Fruit fly (Drosophila melanogaster) whole organism, embryonic: ENCODE results near the gene CG7071.

ENCODE experiments used
- Adf1 ChIP-seq: fragments of 200-800 bp; sonication (Bioruptor generic); IDR thresholded peaks from 2 replicates; pipeline ENCODE4 v1.3.6; 2022; ENCODE audit warnings: missing biosample characterization, missing genetic modification characterization
- CG11456 ChIP-seq: fragments of 200-800 bp; sonication (Bioruptor generic); IDR thresholded peaks from 3 replicates; pipeline ENCODE4 v1.3.6; 2022; ENCODE audit warnings: missing biosample characterization, missing genetic modification characterization
- CG12071 ChIP-seq: fragments of 200-800 bp; sonication (Bioruptor generic); optimal IDR thresholded peaks from 3 replicates; lab custom pipeline; 2018; ENCODE audit warnings: missing biosample characterization, mild to moderate bottlenecking, missing genetic modification characterization
- CG12104 ChIP-seq: fragments of 200-800 bp; sonication (Bioruptor generic); optimal IDR thresholded peaks from 3 replicates; lab custom pipeline; 2016; ENCODE audit warnings: missing biosample characterization, missing genetic modification characterization
- CG1233 ChIP-seq: fragments of 200-800 bp; sonication (Bioruptor generic); optimal IDR thresholded peaks from 4 replicates; lab custom pipeline; 2018; ENCODE audit warnings: missing biosample characterization, mild to moderate bottlenecking, missing genetic modification characterization
- CG12391 ChIP-seq: fragments of 200-800 bp; sonication (Bioruptor generic); optimal IDR thresholded peaks from 3 replicates; lab custom pipeline; 2018; ENCODE audit warnings: missing biosample characterization, mild to moderate bottlenecking, missing genetic modification characterization, moderate library complexity
- CG13424 ChIP-seq: fragments of 200-800 bp; sonication (Bioruptor generic); optimal IDR thresholded peaks from 2 replicates; lab custom pipeline; 2019; ENCODE audit warnings: missing biosample characterization, mild to moderate bottlenecking, missing genetic modification characterization, moderate library complexity
- CG14014 ChIP-seq: fragments of 200-800 bp; sonication (Bioruptor generic); IDR thresholded peaks from 2 replicates; pipeline ENCODE4 v1.3.6; 2022; ENCODE audit warnings: missing biosample characterization, missing genetic modification characterization
- CG14710 ChIP-seq: fragments of 200-800 bp; sonication (Bioruptor generic); optimal IDR thresholded peaks from 3 replicates; lab custom pipeline; 2019; ENCODE audit warnings: missing biosample characterization, mild to moderate bottlenecking, missing genetic modification characterization, moderate library complexity
- CG15269 ChIP-seq: fragments of 200-800 bp; sonication (Bioruptor generic); optimal IDR thresholded peaks from 2 replicates; lab custom pipeline; 2018; ENCODE audit warnings: missing biosample characterization, mild to moderate bottlenecking, missing genetic modification characterization, moderate library complexity
- CG16779 ChIP-seq: fragments of 200-800 bp; sonication (Bioruptor generic); IDR thresholded peaks from 2 replicates; pipeline ENCODE4 v1.3.6; 2022; ENCODE audit warnings: missing biosample characterization, missing genetic modification characterization
- CG16815 ChIP-seq: fragments of 200-800 bp; sonication (Bioruptor generic); optimal IDR thresholded peaks from 3 replicates; lab custom pipeline; 2017; ENCODE audit warnings: missing biosample characterization, mild to moderate bottlenecking, missing genetic modification characterization
- CG18262 ChIP-seq: fragments of 200-800 bp; optimal IDR thresholded peaks from 3 replicates; lab custom pipeline; 2019; ENCODE audit warnings: missing biosample characterization, mild to moderate bottlenecking, missing genetic modification characterization, moderate library complexity
- CG18599 ChIP-seq: fragments of 200-800 bp; sonication (Bioruptor generic); optimal IDR thresholded peaks from 3 replicates; lab custom pipeline; 2017; ENCODE audit warnings: missing biosample characterization, missing genetic modification characterization, mild to moderate bottlenecking, moderate library complexity, missing genetic modification reagents
- CG3065 ChIP-seq: fragments of 200-800 bp; sonication (Bioruptor generic); optimal IDR thresholded peaks from 2 replicates; lab custom pipeline; 2016; ENCODE audit warnings: missing biosample characterization, missing genetic modification characterization
- CG33213 ChIP-seq: fragments of 200-800 bp; sonication (Bioruptor generic); optimal IDR thresholded peaks from 3 replicates; lab custom pipeline; 2016; ENCODE audit warnings: missing biosample characterization, missing genetic modification characterization
- CG4820 ChIP-seq: fragments of 200-800 bp; sonication (Bioruptor generic); optimal IDR thresholded peaks from 3 replicates; lab custom pipeline; 2016; ENCODE audit warnings: missing biosample characterization, missing genetic modification characterization
- CG7963 ChIP-seq: fragments of 200-800 bp; sonication (Bioruptor generic); IDR thresholded peaks from 3 replicates; pipeline ENCODE4 v1.3.6; 2022; ENCODE audit warnings: missing biosample characterization, missing genetic modification characterization; ENCODE audit not compliant: partially characterized antibody
- CkIIα-i1 ChIP-seq: fragments of 200-800 bp; sonication (Bioruptor generic); IDR thresholded peaks from 2 replicates; pipeline ENCODE4 v1.3.6; 2022; ENCODE audit warnings: missing biosample characterization, missing genetic modification characterization
- HLHmδ ChIP-seq: fragments of 200-800 bp; sonication (Bioruptor generic); optimal IDR thresholded peaks from 2 replicates; lab custom pipeline; 2018; ENCODE audit warnings: missing biosample characterization, mild to moderate bottlenecking, missing genetic modification characterization, moderate library complexity
- Hey ChIP-seq: fragments of 200-800 bp; sonication (Bioruptor generic); optimal IDR thresholded peaks from 3 replicates; lab custom pipeline; 2018; ENCODE audit warnings: missing biosample characterization, mild to moderate bottlenecking, missing genetic modification characterization
- Hmx ChIP-seq: fragments of 200-800 bp; sonication (Bioruptor generic); optimal IDR thresholded peaks from 2 replicates; lab custom pipeline; 2016; ENCODE audit warnings: missing biosample characterization, missing genetic modification characterization
- Hr78 ChIP-seq, 2 experiments: fragments of 200-800 bp in 1 of 2; fragments of >200 bp in 1 of 2; sonication (Bioruptor generic) in 1 of 2; optimal IDR thresholded peaks; 2 replicates each; lab custom pipeline; 2017 to 2019; ENCODE audit warnings: missing biosample characterization in 2 of 2, missing genetic modification characterization in 2 of 2, mild to moderate bottlenecking in 1 of 2, moderate library complexity in 1 of 2
- Ptx1 ChIP-seq: fragments of 200-800 bp; sonication (Bioruptor generic); IDR thresholded peaks from 2 replicates; pipeline ENCODE4 v1.3.6; 2022; ENCODE audit warnings: missing biosample characterization, missing genetic modification characterization
- Sry-β ChIP-seq: fragments of 200-800 bp; sonication (Bioruptor generic); optimal IDR thresholded peaks from 2 replicates; lab custom pipeline; 2018; ENCODE audit warnings: missing biosample characterization, mild to moderate bottlenecking, missing genetic modification characterization, moderate library complexity
- Stat92E ChIP-seq, 3 experiments: fragments of >200 bp in 2 of 3; fragments of 200-800 bp in 1 of 3; sonication (Bioruptor generic) in 1 of 3; optimal IDR thresholded peaks; 2 replicates each; lab custom pipeline; 2017 to 2019; ENCODE audit warnings: missing biosample characterization in 3 of 3, missing genetic modification characterization in 3 of 3, mild to moderate bottlenecking in 1 of 3, moderate library complexity in 1 of 3
- Taf1 ChIP-seq: fragments of 200-800 bp; sonication (Bioruptor generic); IDR thresholded peaks from 2 replicates; pipeline ENCODE4 v1.3.6; 2022; ENCODE audit warnings: missing biosample characterization, missing genetic modification characterization
- ash1 ChIP-seq: fragments of 200-800 bp; sonication (Bioruptor generic); optimal IDR thresholded peaks from 2 replicates; lab custom pipeline; 2018; ENCODE audit warnings: missing biosample characterization, mild to moderate bottlenecking, missing genetic modification characterization
- btn ChIP-seq: fragments of 200-800 bp; sonication (Bioruptor generic); optimal IDR thresholded peaks from 2 replicates; lab custom pipeline; 2016; ENCODE audit warnings: missing biosample characterization, missing genetic modification characterization
- chn ChIP-seq: fragments of 200-800 bp; sonication (Bioruptor generic); optimal IDR thresholded peaks from 2 replicates; lab custom pipeline; 2016; ENCODE audit warnings: missing biosample characterization, missing genetic modification characterization
- dati ChIP-seq: fragments of 200-800 bp; sonication (Bioruptor generic); IDR thresholded peaks from 2 replicates; pipeline ENCODE4 v1.3.6; 2022; ENCODE audit warnings: missing biosample characterization, missing genetic modification characterization
- dm ChIP-seq: fragments of 200-800 bp; sonication (Bioruptor generic); optimal IDR thresholded peaks from 3 replicates; lab custom pipeline; 2016; ENCODE audit warnings: missing biosample characterization, missing genetic modification characterization
- emc ChIP-seq: fragments of 200-800 bp; sonication (Bioruptor generic); optimal IDR thresholded peaks from 2 replicates; lab custom pipeline; 2016; ENCODE audit warnings: missing biosample characterization, missing genetic modification characterization
- ems ChIP-seq: fragments of 200-800 bp; sonication (Bioruptor generic); optimal IDR thresholded peaks from 3 replicates; lab custom pipeline; 2016; ENCODE audit warnings: missing biosample characterization, missing genetic modification characterization
- gfzf ChIP-seq: fragments of 200-800 bp; sonication (Bioruptor generic); optimal IDR thresholded peaks from 2 replicates; lab custom pipeline; 2016; ENCODE audit warnings: missing biosample characterization, mild to moderate bottlenecking, missing genetic modification characterization, moderate library complexity
- gsb-n ChIP-seq: fragments of 200-800 bp; sonication (Bioruptor generic); optimal IDR thresholded peaks from 3 replicates; lab custom pipeline; 2018; ENCODE audit warnings: missing biosample characterization, mild to moderate bottlenecking, missing genetic modification characterization
- hbn ChIP-seq: fragments of 200-800 bp; sonication (Bioruptor generic); IDR thresholded peaks from 2 replicates; pipeline ENCODE4 v1.3.6; 2022; ENCODE audit warnings: missing biosample characterization, missing genetic modification characterization; ENCODE audit not compliant: partially characterized antibody
- jumu ChIP-seq: fragments of 200-800 bp; sonication (Bioruptor generic); optimal IDR thresholded peaks from 3 replicates; lab custom pipeline; 2016; ENCODE audit warnings: missing biosample characterization, missing genetic modification characterization
- kay ChIP-seq: fragments of 200-800 bp; sonication (Bioruptor generic); optimal IDR thresholded peaks from 2 replicates; lab custom pipeline; 2016; ENCODE audit warnings: missing biosample characterization, missing genetic modification characterization
- pho ChIP-seq: fragments of 200-800 bp; sonication (Bioruptor generic); optimal IDR thresholded peaks from 2 replicates; lab custom pipeline; 2016; ENCODE audit warnings: missing biosample characterization, missing genetic modification characterization
- repo ChIP-seq: fragments of 200-800 bp; sonication (Bioruptor generic); optimal IDR thresholded peaks from 2 replicates; lab custom pipeline; 2016; ENCODE audit warnings: missing biosample characterization, missing genetic modification characterization
- shn ChIP-seq: fragments of 200-800 bp; sonication (Bioruptor generic); optimal IDR thresholded peaks from 3 replicates; lab custom pipeline; 2016; ENCODE audit warnings: missing biosample characterization, missing genetic modification characterization
- sr ChIP-seq: fragments of 200-800 bp; sonication (Bioruptor generic); IDR thresholded peaks from 3 replicates; pipeline ENCODE4 v1.3.6; 2022; ENCODE audit warnings: missing biosample characterization, missing genetic modification characterization
- sug ChIP-seq: fragments of 200-800 bp; optimal IDR thresholded peaks from 2 replicates; lab custom pipeline; 2019; ENCODE audit warnings: missing biosample characterization, mild to moderate bottlenecking, missing genetic modification characterization, moderate library complexity
- tna ChIP-seq: fragments of 200-800 bp; sonication (Bioruptor generic); IDR thresholded peaks from 2 replicates; pipeline ENCODE4 v1.3.6; 2022; ENCODE audit warnings: missing biosample characterization, missing genetic modification characterization; ENCODE audit not compliant: partially characterized antibody
- ttk ChIP-seq: fragments of 200-800 bp; sonication (Bioruptor generic); IDR thresholded peaks from 2 replicates; pipeline ENCODE4 v2.1.2; 2022; ENCODE audit warnings: missing biosample characterization, missing genetic modification characterization
- wdn ChIP-seq: fragments of 200-800 bp; sonication (Bioruptor generic); IDR thresholded peaks from 2 replicates; pipeline ENCODE4 v1.3.6; 2022; ENCODE audit warnings: missing biosample characterization, missing genetic modification characterization
- wor ChIP-seq: fragments of 200-800 bp; sonication (Bioruptor generic); IDR thresholded peaks from 2 replicates; pipeline ENCODE4 v1.3.6; 2022; ENCODE audit warnings: missing biosample characterization, missing genetic modification characterization
- zfh1 ChIP-seq: fragments of 200-800 bp; sonication (Bioruptor generic); IDR thresholded peaks from 3 replicates; pipeline ENCODE4 v1.3.6; 2022; ENCODE audit warnings: missing biosample characterization, missing genetic modification characterization

Gene CG7071

DNA sequence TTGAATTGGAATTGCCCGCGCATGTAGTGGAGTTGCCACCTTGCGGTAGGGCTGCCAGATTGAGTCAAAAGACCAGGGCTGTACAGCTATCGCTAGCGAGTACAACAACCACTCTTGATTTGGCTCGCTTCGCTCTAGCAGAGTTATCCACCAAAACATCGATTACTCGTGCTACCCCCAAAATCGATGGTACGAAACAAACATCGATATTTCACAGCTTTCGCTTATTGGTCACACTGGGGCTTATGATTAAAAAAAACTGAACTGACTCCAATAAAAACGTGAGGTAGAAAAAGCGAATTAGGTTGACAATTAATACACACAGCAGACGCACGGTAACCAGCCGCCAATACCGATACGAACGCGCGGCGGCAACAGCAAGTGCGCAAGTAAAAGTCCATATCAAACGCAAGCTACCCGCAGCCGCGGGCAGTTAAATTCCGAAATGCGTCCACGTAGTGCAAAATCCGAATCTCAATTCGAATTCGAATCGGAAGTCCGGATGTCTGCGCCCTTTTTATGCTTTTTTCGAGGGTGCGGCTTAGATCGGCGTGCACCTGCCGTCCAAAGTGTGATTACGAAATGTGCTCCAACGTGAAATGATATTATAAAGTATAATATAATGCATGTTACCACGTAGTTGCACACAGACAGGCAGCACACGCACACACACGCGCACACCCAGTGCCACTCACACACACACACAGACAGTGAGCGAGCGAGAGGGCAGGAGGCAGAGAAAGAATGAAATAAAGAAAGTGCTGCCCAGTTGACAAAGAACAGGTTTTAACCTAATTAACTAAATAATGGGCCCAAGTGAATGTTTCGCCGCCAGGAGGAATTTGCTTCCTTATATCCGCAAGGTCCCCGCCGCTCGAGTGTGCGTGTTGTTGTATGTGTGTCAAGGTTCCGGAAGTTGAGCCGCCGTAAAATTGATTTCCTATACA lies 5.7 kb upstream of the CG7071 start, which contains the start of gene Sar1 (continued):
- TF ChIP-seq Sry-β (GFP tag; lab: Kevin White, UChicago) (no peak), sr (GFP tag; lab: Robert Waterston, UW) (no peak), sug (tag; lab: Kevin White, UChicago) (peak; percentile 60), Taf1 (GFP tag; lab: Robert Waterston, UW) (no peak), ems (GFP tag; lab: Kevin White, UChicago) (no peak), kay (GFP tag; lab: Kevin White, UChicago) (no peak), CG12104 (GFP tag; lab: Kevin White, UChicago) (no peak), shn (peak; percentile 41), CG14710 (peak; percentile 84), CG7963 (GFP tag; lab: Robert Waterston, UW) (peak; percentile 78), pho (GFP tag; lab: Kevin White, UChicago) (peak; percentile 72), CG14014 (no peak), dati (GFP tag; lab: Robert Waterston, UW) (no peak), dm (GFP tag; lab: Kevin White, UChicago) (peak; percentile 59), CG12391 (tag; lab: Kevin White, UChicago) (peak; percentile 51), wor (no peak), CG16779 (GFP tag; lab: Robert Waterston, UW) (no peak), Ptx1 (no peak), gfzf (GFP tag; lab: Kevin White, UChicago) (peak; percentile 99), Hr78 (GFP tag; optimal IDR thresholded peaks at IDR 0.05; lab: Kevin White, UChicago) (no peak), chn (GFP tag; lab: Kevin White, UChicago) (no peak), wdn (GFP tag; lab: Robert Waterston, UW) (no peak), tna (GFP tag; lab: Robert Waterston, UW) (peak; percentile 69), repo (GFP tag; lab: Kevin White, UChicago) (peak; percentile 14), emc (peak; percentile 15), HLHmδ (no peak), CkIIα-i1 (no peak), zfh1 (peak; percentile 23; the same call in 1 of the 3 replicates), CG13424 (tag; lab: Kevin White, UChicago) (peak; percentile 25), ash1 (GFP tag; lab: Kevin White, UChicago) (no peak), CG1233 (GFP tag; lab: Kevin White, UChicago) (no peak), Hey (tag; lab: Kevin White, UChicago) (no peak), CG16815 (GFP tag; lab: Kevin White, UChicago) (no peak), CG15269 (no peak), Adf1 (no peak; the same call in 1 of the 2 replicates), jumu (peak; percentile 70), CG18599 (GFP tag; lab: Kevin White, UChicago) (peak; percentile 24), CG11456 (GFP tag; lab: Robert Waterston, UW) (peak; percentile 69; the same call in 2 of the 3 replicates), Stat92E (GFP tag; optimal IDR thresholded peaks at IDR 0.05; lab: Kevin White, UChicago) (peak in 1 of 3 experiments; percentile 90), gsb-n (tag; lab: Kevin White, UChicago) (peak; percentile 70), CG4820 (GFP tag; lab: Kevin White, UChicago) (no peak), CG33213 (GFP tag; lab: Kevin White, UChicago) (peak; percentile 91), CG12071 (GFP tag; lab: Kevin White, UChicago) (no peak), hbn (GFP tag; lab: Robert Waterston, UW) (peak; percentile 95), CG18262 (no peak), Hmx (GFP tag; lab: Kevin White, UChicago) (no peak), btn (GFP tag; lab: Kevin White, UChicago) (no peak), ttk (GFP tag; lab: Robert Waterston, UW) (no peak), CG3065 (GFP tag; lab: Kevin White, UChicago) (peak; percentile 18)
